Fruit fly (Drosophila melanogaster) whole organism, wandering third instar larva: ENCODE data around the gene Atac3.
A peak's percentile ranks its signal among the peaks of the same experiment; 100 is the strongest.

Experiments used
- CG32264 ChIP-seq: fragments of 200-800 bp; sonication (Bioruptor generic); optimal IDR thresholded peaks from 2 replicates; lab custom pipeline; 2016; ENCODE audit warnings: missing biosample characterization, missing genetic modification characterization
- CG9705 ChIP-seq: fragments of 200-800 bp; sonication (Bioruptor generic); optimal IDR thresholded peaks from 2 replicates; lab custom pipeline; 2018; ENCODE audit warnings: missing biosample characterization, mild to moderate bottlenecking, missing genetic modification characterization
- CrebA ChIP-seq: fragments of 200-800 bp; sonication (Bioruptor generic); optimal IDR thresholded peaks from 2 replicates; lab custom pipeline; 2016; ENCODE audit warnings: missing biosample characterization, mild to moderate bottlenecking, missing genetic modification characterization, borderline replicate concordance
- Dfd ChIP-seq: fragments of >200 bp; optimal IDR thresholded peaks from 2 replicates; lab custom pipeline; 2017; ENCODE audit warnings: missing biosample characterization, missing genetic modification characterization
- GATAd ChIP-seq: sonication (Bioruptor generic); optimal IDR thresholded peaks from 2 replicates; lab custom pipeline; 2016; ENCODE audit warnings: missing biosample characterization, missing genetic modification characterization
- HLH106 ChIP-seq: fragments of 200-800 bp; optimal IDR thresholded peaks from 3 replicates; lab custom pipeline; 2019; ENCODE audit warnings: missing biosample characterization, mild to moderate bottlenecking, missing genetic modification characterization, moderate library complexity
- Hnf4 ChIP-seq: fragments of 200-800 bp; sonication (Bioruptor generic); optimal IDR thresholded peaks from 2 replicates; lab custom pipeline; 2016; ENCODE audit warnings: missing biosample characterization, mild to moderate bottlenecking, missing genetic modification characterization
- Hr78 ChIP-seq: fragments of >200 bp; optimal IDR thresholded peaks from 2 replicates; lab custom pipeline; 2017; ENCODE audit warnings: missing biosample characterization, missing genetic modification characterization
- Hr83 ChIP-seq: fragments of 200-300 bp; sonication (Bioruptor generic); optimal IDR thresholded peaks from 2 replicates; lab custom pipeline; 2016; ENCODE audit warnings: missing biosample characterization, mild to moderate bottlenecking, missing genetic modification characterization, moderate library complexity; ENCODE audit not compliant: poor library complexity, severe bottlenecking
- Mio ChIP-seq: sonication (Bioruptor generic); optimal IDR thresholded peaks from 2 replicates; lab custom pipeline; 2016; ENCODE audit warnings: missing biosample characterization, missing genetic modification characterization
- Myc ChIP-seq: fragments of >200 bp; optimal IDR thresholded peaks from 2 replicates; lab custom pipeline; 2017
- N ChIP-seq: fragments of >200 bp; optimal IDR thresholded peaks from 2 replicates; lab custom pipeline; 2018; ENCODE audit warnings: missing biosample characterization, missing external identifiers, missing genetic modification characterization
- OdsH ChIP-seq: fragments of 200-800 bp; sonication (Bioruptor generic); optimal IDR thresholded peaks from 2 replicates; lab custom pipeline; 2016; ENCODE audit warnings: missing biosample characterization, mild to moderate bottlenecking, missing genetic modification characterization
- Sp1 ChIP-seq: fragments of 200-800 bp; sonication (Bioruptor generic); optimal IDR thresholded peaks from 3 replicates; lab custom pipeline; 2019; ENCODE audit warnings: missing biosample characterization, mild to moderate bottlenecking, missing genetic modification characterization, moderate library complexity
- Vsx2 ChIP-seq: fragments of 200-300, 225-300 bp; sonication (Bioruptor generic); optimal IDR thresholded peaks from 2 replicates; lab custom pipeline; 2018; ENCODE audit warnings: missing biosample characterization, missing genetic modification characterization; ENCODE audit not compliant: partially characterized antibody
- br ChIP-seq: fragments of 200-800 bp; sonication (Bioruptor generic); optimal IDR thresholded peaks from 2 replicates; lab custom pipeline; 2016; ENCODE audit warnings: missing biosample characterization, missing genetic modification characterization
- brk ChIP-seq: fragments of 200-800 bp; sonication (Bioruptor generic); optimal IDR thresholded peaks from 2 replicates; lab custom pipeline; 2016; ENCODE audit warnings: missing biosample characterization, mild to moderate bottlenecking, missing genetic modification characterization
- dl ChIP-seq, 2 experiments: fragments of 175-275, 200-275 bp in 1 of 2; fragments of 200-275 bp in 1 of 2; sonication (Bioruptor generic); optimal IDR thresholded peaks; lab custom pipeline; 2018; ENCODE audit warnings: mild to moderate bottlenecking in 2 of 2, missing biosample characterization in 2 of 2, missing genetic modification characterization in 2 of 2, moderate library complexity in 2 of 2; ENCODE audit not compliant: partially characterized antibody in 2 of 2, insufficient read depth in 1 of 2
- dmrt93B ChIP-seq: fragments of 200-800 bp; sonication (Bioruptor generic); optimal IDR thresholded peaks from 2 replicates; lab custom pipeline; 2018; ENCODE audit warnings: missing biosample characterization, mild to moderate bottlenecking, missing genetic modification characterization
- ey ChIP-seq: fragments of 200-800 bp; sonication (Bioruptor generic); optimal IDR thresholded peaks from 2 replicates; lab custom pipeline; 2016; ENCODE audit warnings: missing biosample characterization, missing genetic modification characterization
- foxo ChIP-seq, 2 experiments: fragments of 200-800 bp; sonication (Bioruptor generic); optimal IDR thresholded peaks; 2 replicates in 1 of 2; 3 replicates in 1 of 2; lab custom pipeline; 2016 to 2017; ENCODE audit warnings: missing biosample characterization in 2 of 2, missing genetic modification characterization in 2 of 2
- fru ChIP-seq: fragments of 200-800 bp; sonication (Bioruptor generic); optimal IDR thresholded peaks from 3 replicates; lab custom pipeline; 2016; ENCODE audit warnings: missing biosample characterization, mild to moderate bottlenecking, missing genetic modification characterization
- h ChIP-seq: fragments of 200-800 bp; sonication (Bioruptor generic); optimal IDR thresholded peaks from 3 replicates; lab custom pipeline; 2016; ENCODE audit warnings: missing biosample characterization, mild to moderate bottlenecking, missing genetic modification characterization
- jim ChIP-seq: fragments of 175-275, 200-325 bp; sonication (Bioruptor generic); optimal IDR thresholded peaks from 2 replicates; lab custom pipeline; 2016; ENCODE audit warnings: missing biosample characterization, mild to moderate bottlenecking, missing genetic modification characterization
- lola ChIP-seq: fragments of >200 bp; optimal IDR thresholded peaks from 2 replicates; lab custom pipeline; 2017; ENCODE audit warnings: missing biosample characterization, missing genetic modification characterization
- pan ChIP-seq: fragments of >200 bp; optimal IDR thresholded peaks from 2 replicates; lab custom pipeline; 2017
- psq ChIP-seq: fragments of 200-800 bp; sonication (Bioruptor generic); optimal IDR thresholded peaks from 3 replicates; lab custom pipeline; 2017; ENCODE audit warnings: missing biosample characterization, mild to moderate bottlenecking, missing genetic modification characterization, moderate library complexity
- sage ChIP-seq: fragments of 200-800 bp; sonication (Bioruptor generic); optimal IDR thresholded peaks from 2 replicates; lab custom pipeline; 2016; ENCODE audit warnings: missing biosample characterization, mild to moderate bottlenecking, missing genetic modification characterization
- tai ChIP-seq: sonication (Bioruptor generic); optimal IDR thresholded peaks from 2 replicates; lab custom pipeline; 2016; ENCODE audit warnings: missing biosample characterization, missing genetic modification characterization
- usp ChIP-seq: fragments of >200 bp; optimal IDR thresholded peaks from 2 replicates; lab custom pipeline; 2017; ENCODE audit warnings: missing biosample characterization, missing genetic modification characterization
- woc ChIP-seq: sonication (Bioruptor generic); optimal IDR thresholded peaks from 2 replicates; lab custom pipeline; 2016; ENCODE audit warnings: missing biosample characterization, mild to moderate bottlenecking, missing genetic modification characterization

The Atac3 gene

dm6 chr3L:327833-328232 lies at the start of gene Atac3, which contains the start of gene Ptpmeg:
TSS of gene Atac3 (minus strand) at chr3L:327992.
TSS of gene Ptpmeg (plus strand) at chr3L:328097.
- no peak for TF ChIP-seq pan (lab: Kevin White, UChicago)
- no peak for TF ChIP-seq Mio (GFP tag; lab: Kevin White, UChicago)
- TF ChIP-seq Hnf4, result no peak
- TF ChIP-seq N (GFP tag; lab: Kevin White, UChicago), result no peak
- no peak for TF ChIP-seq Sp1 (GFP tag; lab: Kevin White, UChicago)
- TF ChIP-seq Myc, result peak; percentile 29

dm6 chr3L:375672-376071 lies 47.9 kb upstream of the Atac3 start:
- TF ChIP-seq OdsH (GFP tag; lab: Kevin White, UChicago) (no peak), fru (GFP tag; lab: Kevin White, UChicago) (no peak), CG32264 (GFP tag; lab: Kevin White, UChicago) (no peak), Sp1 (GFP tag; lab: Kevin White, UChicago) (no peak), Hnf4 (no peak), lola (GFP tag; lab: Kevin White, UChicago) (no peak), br (no peak), sage (GFP tag; lab: Kevin White, UChicago) (no peak)
- TF ChIP-seq, all 38 proteins: peak for 0

dm6 chr3L:374582-374981 lies 46.8 kb upstream of the Atac3 start:
- TF ChIP-seq brk (GFP tag; lab: Kevin White, UChicago), result no peak
- TF ChIP-seq ey, result no peak
- TF ChIP-seq foxo (GFP tag; optimal IDR thresholded peaks at IDR 0.05; lab: Kevin White, UChicago), result no peak
- TF ChIP-seq Hnf4, result no peak
- TF ChIP-seq br, result no peak
- TF ChIP-seq Vsx2 (GFP tag; lab: Kevin White, UChicago), result no peak
- TF ChIP-seq tai (GFP tag; lab: Kevin White, UChicago), result no peak
- TF ChIP-seq OdsH (GFP tag; lab: Kevin White, UChicago), result no peak
- TF ChIP-seq pan (lab: Kevin White, UChicago), result no peak

- TF ChIP-seq HLH106 (tag; lab: Kevin White, UChicago) (no peak), dmrt93B (GFP tag; lab: Kevin White, UChicago) (no peak), lola (GFP tag; lab: Kevin White, UChicago) (no peak), Dfd (GFP tag; lab: Kevin White, UChicago) (no peak), sage (GFP tag; lab: Kevin White, UChicago) (no peak), usp (GFP tag; lab: Kevin White, UChicago) (no peak), pan (lab: Kevin White, UChicago) (no peak), CrebA (GFP tag; lab: Kevin White, UChicago) (no peak), jim (no peak), Sp1 (GFP tag; lab: Kevin White, UChicago) (no peak), N (GFP tag; lab: Kevin White, UChicago) (no peak), brk (GFP tag; lab: Kevin White, UChicago) (no peak), CG9705 (GFP tag; lab: Kevin White, UChicago) (no peak)
- TF ChIP-seq, all 38 proteins: peak for 0
Measured at dm6 chr3L:371228-371627, 43.4 kb upstream of the Atac3 start.

dm6 chr3L:366337-366736 lies 38.5 kb upstream of the Atac3 start, which contains the start of gene CG13884:
TSS of gene CG13884 (minus strand) at chr3L:366437.
- TF ChIP-seq h (GFP tag; lab: Kevin White, UChicago) (no peak), Myc (no peak), br (no peak), GATAd (GFP tag; lab: Kevin White, UChicago) (no peak), woc (GFP tag; lab: Kevin White, UChicago) (no peak), sage (GFP tag; lab: Kevin White, UChicago) (no peak), Hr78 (GFP tag; lab: Kevin White, UChicago) (no peak), dmrt93B (GFP tag; lab: Kevin White, UChicago) (no peak), jim (no peak), Hnf4 (no peak), tai (GFP tag; lab: Kevin White, UChicago) (no peak), Vsx2 (GFP tag; lab: Kevin White, UChicago) (no peak), Dfd (GFP tag; lab: Kevin White, UChicago) (no peak), psq (GFP tag; lab: Kevin White, UChicago) (no peak), Hr83 (GFP tag; lab: Kevin White, UChicago) (no peak), dl (GFP tag; optimal IDR thresholded peaks at IDR 0.05; lab: Kevin White, UChicago; ENCODE audit: insufficient read depth in 1 of 2, partially characterized antibody in 2 of 2) (no peak), fru (GFP tag; lab: Kevin White, UChicago) (no peak), Mio (GFP tag; lab: Kevin White, UChicago) (no peak)
